Worm (Caenorhabditis elegans): ENCODE data around the gene srx-111.

The srx-111 gene

DNA sequence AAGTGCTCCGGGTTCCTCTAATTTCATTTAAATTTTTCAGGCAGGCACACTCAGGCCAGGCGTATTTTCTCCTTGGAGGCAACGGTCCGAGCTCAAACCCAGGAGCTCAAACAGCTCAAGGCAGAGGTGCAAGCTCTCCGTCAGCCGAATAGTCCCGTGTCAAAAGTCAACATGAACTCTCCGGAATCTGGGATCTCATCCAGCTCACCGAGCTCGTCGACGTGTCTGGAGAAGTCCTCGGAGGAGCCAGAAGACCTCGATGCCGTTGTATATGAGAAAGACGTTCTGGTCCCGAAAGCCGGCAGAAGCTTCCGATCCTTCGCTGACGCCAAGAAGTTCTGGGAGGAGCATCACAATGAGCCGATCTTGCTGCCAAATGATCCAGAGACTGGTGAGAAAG is 28.2 kb downstream of the srx-111 start:
- TF ChIP-seq snpc-4 (tag; optimal IDR thresholded peaks at IDR 0.05) (no peak), mdl-1 (tag; optimal IDR thresholded peaks at IDR 0.05) (no peak), sem-4 (tag; optimal IDR thresholded peaks at IDR 0.05) (no peak), fos-1 (tag; optimal IDR thresholded peaks at IDR 0.05) (no peak), mbf-1 (tag; optimal IDR thresholded peaks at IDR 0.05) (no peak), sma-9 (GFP tag; optimal IDR thresholded peaks at IDR 0.05) (no peak), sma-9 (tag; optimal IDR thresholded peaks at IDR 0.05) (no peak), nhr-129 (tag; optimal IDR thresholded peaks at IDR 0.05) (no peak), mab-5 (tag; optimal IDR thresholded peaks at IDR 0.05) (no peak), lin-13 (GFP tag; optimal IDR thresholded peaks at IDR 0.05) (no peak), nhr-12 (tag; optimal IDR thresholded peaks at IDR 0.05) (no peak), ztf-11 (tag; optimal IDR thresholded peaks at IDR 0.05) (no peak), Y55F3AM.14 (GFP tag; optimal IDR thresholded peaks at IDR 0.05) (no peak), nhr-10 (tag; optimal IDR thresholded peaks at IDR 0.05) (no peak), nhr-6 (tag; optimal IDR thresholded peaks at IDR 0.05) (no peak)

DNA sequence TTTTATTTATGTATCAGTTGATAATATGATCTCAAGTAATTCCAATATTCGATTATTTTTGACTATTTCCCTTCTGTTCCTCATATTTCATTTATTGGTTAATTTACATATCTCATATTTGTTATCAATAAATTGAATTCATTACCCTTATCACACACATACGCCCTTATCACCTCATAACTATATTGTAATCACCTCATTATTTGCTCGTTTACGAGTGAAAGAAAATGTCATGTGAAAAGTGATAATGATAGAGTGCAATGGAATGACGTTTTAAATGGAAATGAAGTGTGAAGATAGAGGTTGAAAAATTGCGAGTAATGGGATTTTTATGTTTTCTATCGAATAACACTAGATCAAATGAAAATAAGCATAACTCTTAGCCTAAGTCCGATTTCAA is 28.9 kb downstream of the srx-111 start:
- TF ChIP-seq fos-1 (tag; optimal IDR thresholded peaks at IDR 0.05) (peak; percentile 100), sma-9 (GFP tag; optimal IDR thresholded peaks at IDR 0.05) (peak; percentile 78), sma-9 (tag; optimal IDR thresholded peaks at IDR 0.05) (no peak), gmeb-1 (tag; optimal IDR thresholded peaks at IDR 0.05) (peak; percentile 64), crh-2 (tag; optimal IDR thresholded peaks at IDR 0.05) (peak; percentile 78), alr-1 (tag; optimal IDR thresholded peaks at IDR 0.05) (no peak), egl-27 (tag; optimal IDR thresholded peaks at IDR 0.05) (peak; percentile 80), ztf-4 (tag; optimal IDR thresholded peaks at IDR 0.05) (no peak), ZK546.5 (tag; optimal IDR thresholded peaks at IDR 0.05) (no peak), skn-1 (tag; optimal IDR thresholded peaks at IDR 0.05) (peak; percentile 93), sma-3 (GFP tag; optimal IDR thresholded peaks at IDR 0.05) (peak; percentile 27)

DNA sequence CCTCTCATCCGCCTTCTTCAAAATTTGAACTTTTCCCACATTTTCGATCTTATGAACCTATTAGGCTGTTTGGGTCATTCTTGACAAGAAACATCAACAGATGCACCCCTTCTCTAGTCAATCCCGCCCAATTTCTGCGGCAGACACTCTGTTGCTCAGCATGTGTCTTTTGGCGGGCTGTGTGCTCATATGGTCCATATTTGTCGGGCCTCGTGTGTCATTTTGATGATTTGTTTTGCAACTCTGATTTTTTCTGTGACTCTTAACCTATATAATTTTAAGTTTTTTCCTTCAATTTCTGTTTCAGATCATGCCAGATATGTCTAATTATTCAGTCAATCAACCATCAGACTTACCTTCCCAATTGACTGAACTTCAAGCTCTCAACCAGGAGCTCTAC is 29.6 kb downstream of the srx-111 start, which contains the start of gene T24E12.13:
TSS of gene T24E12.13 (plus strand) at position 301 of the 400 bp plus-strand sequence.
- no peak for TF ChIP-seq R02D3.7 (tag; optimal IDR thresholded peaks at IDR 0.05)
- no peak for TF ChIP-seq lin-39 (tag; optimal IDR thresholded peaks at IDR 0.05)
- TF ChIP-seq zag-1 (tag; optimal IDR thresholded peaks at IDR 0.05) = no peak
- no peak for TF ChIP-seq elt-3 (tag; optimal IDR thresholded peaks at IDR 0.05)
- no peak for TF ChIP-seq nhr-6 (tag; optimal IDR thresholded peaks at IDR 0.05)
- TF ChIP-seq ZK546.5 (tag; optimal IDR thresholded peaks at IDR 0.05) = no peak
- TF ChIP-seq unc-62 (GFP tag; optimal IDR thresholded peaks at IDR 0.05) = no peak
- no peak for TF ChIP-seq ceh-16 (tag; optimal IDR thresholded peaks at IDR 0.05)
- no peak for TF ChIP-seq nhr-21 (tag; optimal IDR thresholded peaks at IDR 0.05)
- TF ChIP-seq sma-9 (GFP tag; optimal IDR thresholded peaks at IDR 0.05) = no peak
- TF ChIP-seq sma-9 (tag; optimal IDR thresholded peaks at IDR 0.05) = no peak
- TF ChIP-seq ama-1 (optimal IDR thresholded peaks at IDR 0.05) = no peak
- no peak for TF ChIP-seq lsy-2 (tag; optimal IDR thresholded peaks at IDR 0.05)
- no peak for TF ChIP-seq unc-39 (tag; optimal IDR thresholded peaks at IDR 0.05)
- no peak for TF ChIP-seq skn-1 (tag; optimal IDR thresholded peaks at IDR 0.05)
- TF ChIP-seq F13H6.1 (tag; optimal IDR thresholded peaks at IDR 0.05) = no peak
- no peak for TF ChIP-seq alr-1 (tag; optimal IDR thresholded peaks at IDR 0.05)
- no peak for TF ChIP-seq blmp-1 (tag; optimal IDR thresholded peaks at IDR 0.05; ENCODE audit: insufficient read depth)
- no peak for TF ChIP-seq sem-4 (tag; optimal IDR thresholded peaks at IDR 0.05)

DNA sequence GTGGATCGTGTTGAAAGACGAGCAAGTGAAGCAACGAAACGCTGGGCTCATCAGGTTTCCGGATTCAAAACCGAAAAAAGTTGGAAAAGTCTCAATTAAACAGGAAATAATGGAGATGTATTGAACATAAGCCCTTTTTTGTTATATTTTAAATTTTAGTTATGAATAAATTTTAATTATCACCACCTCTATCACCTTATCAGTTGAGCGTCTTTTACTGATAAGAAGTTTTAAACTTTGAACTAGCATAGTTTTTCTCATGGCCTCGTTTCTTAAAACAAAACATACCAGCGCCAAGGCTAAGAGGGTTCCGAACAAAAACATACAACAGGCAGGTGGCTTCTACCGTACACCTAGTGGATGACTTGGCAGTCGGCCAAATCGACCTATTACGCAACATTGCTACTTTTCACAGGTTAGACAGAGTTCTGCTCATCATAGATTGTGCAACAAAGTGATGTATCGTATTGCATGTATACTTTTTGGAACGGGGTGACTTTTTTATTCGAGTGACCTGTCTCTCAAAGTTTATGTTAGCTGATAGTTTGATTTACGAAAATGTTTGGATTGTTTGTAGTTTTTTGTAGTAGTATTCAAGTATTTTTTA is 30.9 kb downstream of the srx-111 start:
- TF ChIP-seq fos-1 (tag; optimal IDR thresholded peaks at IDR 0.05) (peak; percentile 49), nhr-21 (tag; optimal IDR thresholded peaks at IDR 0.05) (no peak)

DNA sequence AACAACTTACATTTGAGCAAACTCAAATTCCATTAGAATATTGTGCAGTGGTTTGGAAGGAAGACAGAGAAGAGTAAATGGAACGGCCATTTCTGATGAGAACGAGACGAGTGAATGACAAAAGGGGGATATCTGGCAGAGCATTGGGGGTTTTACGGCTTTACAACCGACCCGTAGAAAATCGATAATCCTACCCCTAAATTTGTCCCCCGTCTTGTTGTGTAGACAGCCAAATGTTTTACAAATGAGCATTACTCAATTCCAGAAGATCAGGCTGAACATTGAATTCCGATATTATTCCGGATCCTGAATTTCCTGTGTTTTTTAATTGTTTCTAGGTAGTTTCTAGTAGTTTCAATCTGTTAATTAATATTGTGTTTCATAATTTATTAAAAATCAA is 35.7 kb downstream of the srx-111 start, which contains the start of gene fbxb-99:
TSS of gene fbxb-99 (minus strand) at position 101 of the 400 bp plus-strand sequence.
- no peak for TF ChIP-seq blmp-1 (tag; optimal IDR thresholded peaks at IDR 0.05; ENCODE audit: insufficient read depth)
- no peak for TF ChIP-seq C34F6.9 (tag; optimal IDR thresholded peaks at IDR 0.05)
- no peak for TF ChIP-seq nhr-6 (tag; optimal IDR thresholded peaks at IDR 0.05)

All from whole organism, L2 larva.